Fruit fly (Drosophila melanogaster): ENCODE data around the gene CG12003.

CG12003 gene

dm6 chr3L:1549634-1550071 lies 15.5 kb upstream of the CG12003 start (continued):
- 0 out of 3 replicates have a peak, but pooled peaks have one; percentile 38 for TF ChIP-seq CG14860 (GFP tag; IDR thresholded peaks at IDR 0.05; ENCODE audit: partially characterized antibody)
- no peak for TF ChIP-seq nerfin-2 (GFP tag; IDR thresholded peaks at IDR 0.05; ENCODE audit: partially characterized antibody)
- TF ChIP-seq gsb-n (tag; optimal IDR thresholded peaks at IDR 0.05): no peak
- no peak for TF ChIP-seq CG7928 (GFP tag; optimal IDR thresholded peaks at IDR 0.05)
- no peak for TF ChIP-seq CG2129 (GFP tag; IDR thresholded peaks at IDR 0.05; ENCODE audit: partially characterized antibody)
- no peak for TF ChIP-seq grau (tag; optimal IDR thresholded peaks at IDR 0.05)
- no peak for TF ChIP-seq ac (GFP tag; optimal IDR thresholded peaks at IDR 0.05)
- no peak for TF ChIP-seq CG18476 (GFP tag; optimal IDR thresholded peaks at IDR 0.05)
- no peak for TF ChIP-seq toy (GFP tag; IDR thresholded peaks at IDR 0.05)
- no peak for TF ChIP-seq BEAF-32 (GFP tag; optimal IDR thresholded peaks at IDR 0.05)
- no peak for TF ChIP-seq Scr (GFP tag; IDR thresholded peaks at IDR 0.05; ENCODE audit: partially characterized antibody)
- TF ChIP-seq bcd (GFP tag; optimal IDR thresholded peaks at IDR 0.05): no peak
- TF ChIP-seq CG17361 (GFP tag; IDR thresholded peaks at IDR 0.05): no peak
- no peak for TF ChIP-seq CG4328 (GFP tag; optimal IDR thresholded peaks at IDR 0.05)
- TF ChIP-seq CG10267 (tag; optimal IDR thresholded peaks at IDR 0.05): no peak
- no peak for TF ChIP-seq gem (tag; optimal IDR thresholded peaks at IDR 0.05)
- TF ChIP-seq HLHmδ (GFP tag; optimal IDR thresholded peaks at IDR 0.05): no peak
- TF ChIP-seq CG9437 (GFP tag; optimal IDR thresholded peaks at IDR 0.05): peak; percentile 83
- TF ChIP-seq CG11085 (GFP tag; IDR thresholded peaks at IDR 0.05): no peak
- 0 out of 3 replicates have a peak, but pooled peaks have one; percentile 35 for TF ChIP-seq mld (GFP tag; IDR thresholded peaks at IDR 0.05; ENCODE audit: partially characterized antibody)
- no peak for TF ChIP-seq ssp (GFP tag; IDR thresholded peaks at IDR 0.05)
- TF ChIP-seq pros (GFP tag; optimal IDR thresholded peaks at IDR 0.05): no peak
- TF ChIP-seq cad (GFP tag; optimal IDR thresholded peaks at IDR 0.05): no peak
- TF ChIP-seq da (GFP tag; optimal IDR thresholded peaks at IDR 0.05): no peak
- no peak for TF ChIP-seq sqz (GFP tag; optimal IDR thresholded peaks at IDR 0.05)
- TF ChIP-seq tap (tag; optimal IDR thresholded peaks at IDR 0.05): no peak
- no peak for TF ChIP-seq CG1603 (tag; optimal IDR thresholded peaks at IDR 0.05)
- TF ChIP-seq CG14710 (tag; optimal IDR thresholded peaks at IDR 0.05): no peak
- TF ChIP-seq CG2116 (GFP tag; optimal IDR thresholded peaks at IDR 0.05): no peak
- TF ChIP-seq Side (GFP tag; optimal IDR thresholded peaks at IDR 0.05): no peak
- TF ChIP-seq ham (GFP tag; IDR thresholded peaks at IDR 0.05): no peak
- no peak for TF ChIP-seq CG16779 (GFP tag; IDR thresholded peaks at IDR 0.05)
- TF ChIP-seq CG9797 (GFP tag; optimal IDR thresholded peaks at IDR 0.05): no peak
- no peak for TF ChIP-seq sisA (GFP tag; IDR thresholded peaks at IDR 0.05)
- no peak for TF ChIP-seq Camta (GFP tag; optimal IDR thresholded peaks at IDR 0.05)
- no peak for TF ChIP-seq al (GFP tag; IDR thresholded peaks at IDR 0.05)
- no peak for TF ChIP-seq CG17568 (GFP tag; optimal IDR thresholded peaks at IDR 0.05)
- no peak for TF ChIP-seq CG8765 (GFP tag; IDR thresholded peaks at IDR 0.05)
- TF ChIP-seq CG10274 (GFP tag; optimal IDR thresholded peaks at IDR 0.05): no peak
- no peak for TF ChIP-seq CG12155 (GFP tag; optimal IDR thresholded peaks at IDR 0.05)
- TF ChIP-seq az2 (GFP tag; optimal IDR thresholded peaks at IDR 0.05): no peak
- peak; percentile 97 for TF ChIP-seq CG15514 (GFP tag; optimal IDR thresholded peaks at IDR 0.05)
- TF ChIP-seq CG3163 (GFP tag; optimal IDR thresholded peaks at IDR 0.05): no peak
- no peak for TF ChIP-seq Nf-YA (GFP tag; IDR thresholded peaks at IDR 0.05)
- TF ChIP-seq chn (GFP tag; optimal IDR thresholded peaks at IDR 0.05): no peak
- no peak for TF ChIP-seq Adf1 (GFP tag; IDR thresholded peaks at IDR 0.05)
- peak; percentile 64 for TF ChIP-seq cwo (GFP tag; optimal IDR thresholded peaks at IDR 0.05)
- no peak for TF ChIP-seq pita (GFP tag; optimal IDR thresholded peaks at IDR 0.05)
- no peak for TF ChIP-seq Ets97D (GFP tag; optimal IDR thresholded peaks at IDR 0.05)
- TF ChIP-seq NC2β (GFP tag; optimal IDR thresholded peaks at IDR 0.05): no peak
- no peak for TF ChIP-seq slbo (GFP tag; IDR thresholded peaks at IDR 0.05)

Measured in whole organism, embryonic.